Worm (Caenorhabditis elegans) whole organism, mixed stage, embryonic: Measurements from ENCODE around the gene sax-2.

Source experiments
- M03D4.4 ChIP-seq: sonication (generic microtip); optimal IDR thresholded peaks from 2 replicates; lab custom pipeline; 2017; ENCODE audit warnings: mild to moderate bottlenecking, missing genetic modification characterization, missing compliant biosample characterization
- bed-3 ChIP-seq: fragments of 200-800 bp; sonication (Bioruptor generic); optimal IDR thresholded peaks from 3 replicates; lab custom pipeline; 2018; ENCODE audit warnings: mild to moderate bottlenecking, missing genetic modification characterization, moderate library complexity, missing compliant biosample characterization
- blmp-1 ChIP-seq: fragments of 150-350 bp; optimal IDR thresholded peaks from 2 replicates; lab custom pipeline; 2014; ENCODE audit warnings: missing biosample characterization, missing genetic modification characterization
- ceh-39 ChIP-seq: fragments of 150-350 bp; optimal IDR thresholded peaks from 2 replicates; lab custom pipeline; 2014; ENCODE audit warnings: missing biosample characterization, missing genetic modification characterization
- ceh-43 ChIP-seq: fragments of 200-800 bp; sonication (Bioruptor generic); optimal IDR thresholded peaks from 2 replicates; lab custom pipeline; 2018; ENCODE audit warnings: mild to moderate bottlenecking, missing genetic modification characterization, moderate library complexity, missing compliant biosample characterization
- ceh-83 ChIP-seq: fragments of 200-800 bp; sonication (Bioruptor generic); optimal IDR thresholded peaks from 2 replicates; lab custom pipeline; 2018; ENCODE audit warnings: mild to moderate bottlenecking, missing genetic modification characterization, missing compliant biosample characterization
- ces-1 ChIP-seq: fragments of 150-350 bp; optimal IDR thresholded peaks from 2 replicates; lab custom pipeline; 2014; ENCODE audit warnings: missing biosample characterization, missing genetic modification reagents, missing genetic modification characterization
- cnd-1 ChIP-seq: fragments of 200-800 bp; sonication (Bioruptor generic); optimal IDR thresholded peaks from 2 replicates; lab custom pipeline; 2018; ENCODE audit warnings: mild to moderate bottlenecking, missing genetic modification characterization, missing compliant biosample characterization
- drap-1 ChIP-seq: fragments of 200-800 bp; sonication (Bioruptor generic); optimal IDR thresholded peaks from 3 replicates; lab custom pipeline; 2018; ENCODE audit warnings: mild to moderate bottlenecking, missing genetic modification characterization, missing compliant biosample characterization
- elt-1 ChIP-seq: sonication (generic microtip); optimal IDR thresholded peaks from 2 replicates; lab custom pipeline; 2017; ENCODE audit warnings: missing genetic modification characterization, mild to moderate bottlenecking, missing compliant biosample characterization, antibody characterized with exemption, moderate library complexity, borderline replicate concordance; ENCODE audit not compliant: insufficient read depth
- elt-3 ChIP-seq: fragments of 150-350 bp; optimal IDR thresholded peaks from 2 replicates; lab custom pipeline; 2014; ENCODE audit warnings: missing biosample characterization, missing genetic modification characterization
- ham-2 ChIP-seq: fragments of 200-800 bp; sonication (Bioruptor generic); optimal IDR thresholded peaks from 2 replicates; lab custom pipeline; 2018; ENCODE audit warnings: mild to moderate bottlenecking, missing genetic modification characterization, missing compliant biosample characterization
- hlh-1 ChIP-seq: fragments of 150-350 bp; optimal IDR thresholded peaks from 2 replicates; lab custom pipeline; 2014; ENCODE audit warnings: missing biosample characterization, missing genetic modification reagents, missing genetic modification characterization
- lin-13 ChIP-seq: fragments of 150-350 bp; optimal IDR thresholded peaks from 2 replicates; lab custom pipeline; 2014; ENCODE audit warnings: missing biosample characterization, missing genetic modification characterization
- lin-32 ChIP-seq: fragments of 200-800 bp; sonication (Bioruptor generic); optimal IDR thresholded peaks from 2 replicates; lab custom pipeline; 2018; ENCODE audit warnings: mild to moderate bottlenecking, missing genetic modification characterization, missing compliant biosample characterization
- lsy-2 ChIP-seq: fragments of 150-350 bp; optimal IDR thresholded peaks from 2 replicates; lab custom pipeline; 2014; ENCODE audit warnings: missing biosample characterization, missing genetic modification characterization
- mab-5 ChIP-seq: fragments of 150-350 bp; optimal IDR thresholded peaks from 2 replicates; lab custom pipeline; 2014; ENCODE audit warnings: missing biosample characterization, missing genetic modification characterization
- mls-2 ChIP-seq: sonication (generic microtip); optimal IDR thresholded peaks from 2 replicates; lab custom pipeline; 2016; ENCODE audit warnings: mild to moderate bottlenecking, missing genetic modification characterization, moderate library complexity, missing compliant biosample characterization
- nhr-12 ChIP-seq: fragments of 150-350 bp; optimal IDR thresholded peaks from 2 replicates; lab custom pipeline; 2014; ENCODE audit warnings: missing biosample characterization, missing genetic modification characterization
- nhr-2 ChIP-seq: fragments of 150-350 bp; optimal IDR thresholded peaks from 2 replicates; lab custom pipeline; 2014; ENCODE audit warnings: missing biosample characterization, missing genetic modification characterization
- nhr-237 ChIP-seq: fragments of 150-350 bp; optimal IDR thresholded peaks from 2 replicates; lab custom pipeline; 2014; ENCODE audit warnings: missing biosample characterization, missing genetic modification characterization
- nhr-28 ChIP-seq: fragments of 150-350 bp; optimal IDR thresholded peaks from 2 replicates; lab custom pipeline; 2014; ENCODE audit warnings: missing biosample characterization, missing genetic modification characterization
- nhr-76 ChIP-seq: sonication (generic microtip); optimal IDR thresholded peaks from 2 replicates; lab custom pipeline; 2017; ENCODE audit warnings: missing biosample characterization, missing genetic modification characterization
- pha-4 ChIP-seq: fragments of 150-350 bp; optimal IDR thresholded peaks from 2 replicates; lab custom pipeline; 2018; ENCODE audit warnings: missing biosample characterization, missing genetic modification reagents, missing genetic modification characterization
- sem-2 ChIP-seq: fragments of 200-800 bp; sonication (Bioruptor generic); optimal IDR thresholded peaks from 2 replicates; lab custom pipeline; 2018; ENCODE audit warnings: mild to moderate bottlenecking, missing genetic modification characterization, missing compliant biosample characterization
- snpc-4 ChIP-seq: fragments of 150-350 bp; optimal IDR thresholded peaks from 2 replicates; lab custom pipeline; 2014; ENCODE audit warnings: missing biosample characterization, missing genetic modification characterization
- tbx-8 ChIP-seq: fragments of 200-800 bp; sonication (Bioruptor generic); optimal IDR thresholded peaks from 2 replicates; lab custom pipeline; 2018; ENCODE audit warnings: mild to moderate bottlenecking, missing genetic modification characterization, moderate library complexity, missing compliant biosample characterization
- unc-120 ChIP-seq: sonication (generic microtip); optimal IDR thresholded peaks from 2 replicates; lab custom pipeline; 2017; ENCODE audit warnings: missing genetic modification characterization, missing compliant biosample characterization; ENCODE audit not compliant: poor library complexity, severe bottlenecking
- unc-39 ChIP-seq: fragments of 150-350 bp; optimal IDR thresholded peaks from 2 replicates; lab custom pipeline; 2014; ENCODE audit warnings: missing biosample characterization, missing genetic modification characterization
- unc-62 ChIP-seq: fragments of 150-350 bp; optimal IDR thresholded peaks from 2 replicates; lab custom pipeline; 2014; ENCODE audit warnings: missing biosample characterization, missing genetic modification reagents, missing genetic modification characterization
- zip-8 ChIP-seq: fragments of 150-350 bp; optimal IDR thresholded peaks from 2 replicates; lab custom pipeline; 2014; ENCODE audit warnings: missing biosample characterization, missing genetic modification characterization
- ztf-11 ChIP-seq: fragments of 150-350 bp; optimal IDR thresholded peaks from 2 replicates; lab custom pipeline; 2014; ENCODE audit warnings: missing biosample characterization, missing genetic modification characterization

Gene sax-2

ce11 chrIII:5112399-5112798, 2.9 kb downstream of the sax-2 start:
- TF ChIP-seq ham-2 (GFP tag; lab: Kevin White, UChicago) (no peak), unc-120 (tag; lab: Kevin White, UChicago) (no peak), ces-1 (GFP tag; lab: Kevin White, UChicago) (no peak), lsy-2 (no peak), unc-39 (no peak), cnd-1 (tag; lab: Kevin White, UChicago) (no peak), ceh-43 (GFP tag; lab: Kevin White, UChicago) (no peak), bed-3 (no peak), pha-4 (tag; lab: Kevin White, UChicago) (no peak), nhr-28 (no peak), unc-62 (GFP tag; lab: Kevin White, UChicago) (no peak), lin-32 (GFP tag; lab: Kevin White, UChicago) (no peak), ceh-83 (GFP tag; lab: Kevin White, UChicago) (no peak), tbx-8 (no peak), M03D4.4 (tag; lab: Kevin White, UChicago) (no peak), drap-1 (no peak), nhr-76 (tag; lab: Kevin White, UChicago) (no peak), ztf-11 (tag; lab: Kevin White, UChicago) (no peak)
- TF ChIP-seq, all 35 proteins: peak for 0

ce11 chrIII:5112998-5113397, 3.5 kb downstream of the sax-2 start:
- no peak for TF ChIP-seq ceh-39 (tag; lab: Kevin White, UChicago)
- TF ChIP-seq pha-4 (tag; lab: Kevin White, UChicago): no peak
- TF ChIP-seq cnd-1 (tag; lab: Kevin White, UChicago): no peak
- no peak for TF ChIP-seq mls-2 (tag; lab: Kevin White, UChicago)
- TF ChIP-seq drap-1: no peak
- TF ChIP-seq ham-2 (GFP tag; lab: Kevin White, UChicago): no peak
- TF ChIP-seq M03D4.4 (tag; lab: Kevin White, UChicago): no peak
- TF ChIP-seq nhr-12 (tag; lab: Kevin White, UChicago): no peak
- TF ChIP-seq hlh-1 (tag; lab: Kevin White, UChicago): no peak
- no peak for TF ChIP-seq bed-3
- TF ChIP-seq elt-1 (tag; lab: Kevin White, UChicago): no peak
- TF ChIP-seq elt-3 (tag; lab: Kevin White, UChicago): no peak
- TF ChIP-seq nhr-76 (tag; lab: Kevin White, UChicago): no peak

- TF ChIP-seq mab-5 (tag; lab: Kevin White, UChicago) (no peak), nhr-28 (no peak), unc-120 (tag; lab: Kevin White, UChicago) (no peak), nhr-237 (tag; lab: Kevin White, UChicago) (no peak), ceh-39 (tag; lab: Kevin White, UChicago) (no peak)
Measured at ce11 chrIII:5119063-5119462, 9.6 kb downstream of the sax-2 start.

ce11 chrIII:5120593-5120992, 11.1 kb downstream of the sax-2 start:
- TF ChIP-seq lin-32 (GFP tag; lab: Kevin White, UChicago): peak; percentile 84
- no peak for TF ChIP-seq zip-8 (tag; lab: Kevin White, UChicago)
- peak; percentile 24 for TF ChIP-seq nhr-2 (tag; lab: Kevin White, UChicago)

ce11 chrIII:5124385-5124784, 14.9 kb downstream of the sax-2 start:
- peak; percentile 42 for TF ChIP-seq unc-62 (GFP tag; lab: Kevin White, UChicago)
- TF ChIP-seq zip-8 (tag; lab: Kevin White, UChicago): no peak
- peak; percentile 33 for TF ChIP-seq nhr-2 (tag; lab: Kevin White, UChicago)
- TF ChIP-seq cnd-1 (tag; lab: Kevin White, UChicago): no peak
- no peak for TF ChIP-seq ztf-11 (tag; lab: Kevin White, UChicago)
- peak; percentile 68 for TF ChIP-seq elt-1 (tag; lab: Kevin White, UChicago)

- no peak for TF ChIP-seq lsy-2
- TF ChIP-seq tbx-8: no peak
- TF ChIP-seq snpc-4 (tag; lab: Kevin White, UChicago): no peak
- no peak for TF ChIP-seq hlh-1 (tag; lab: Kevin White, UChicago)
- no peak for TF ChIP-seq lin-13 (tag; lab: Kevin White, UChicago)
- no peak for TF ChIP-seq elt-3 (tag; lab: Kevin White, UChicago)
- TF ChIP-seq M03D4.4 (tag; lab: Kevin White, UChicago): no peak
- TF ChIP-seq ceh-39 (tag; lab: Kevin White, UChicago): no peak
- TF ChIP-seq mab-5 (tag; lab: Kevin White, UChicago): no peak
- no peak for TF ChIP-seq blmp-1
- no peak for TF ChIP-seq elt-1 (tag; lab: Kevin White, UChicago)
- TF ChIP-seq sem-2: no peak
Measured at ce11 chrIII:5125759-5126158, 16.3 kb downstream of the sax-2 start.
